Worm (Caenorhabditis elegans) whole organism, L3 larva: ENCODE data around the gene srh-183.

Experiments
- egl-27 ChIP-seq: sonication (generic microtip); optimal IDR thresholded peaks from 4 replicates; lab custom pipeline; 2017; ENCODE audit warnings: missing biosample characterization, missing genetic modification reagents, missing genetic modification characterization
- elt-2 ChIP-seq: sonication (generic microtip); optimal IDR thresholded peaks from 2 replicates; lab custom pipeline; 2016; ENCODE audit warnings: missing genetic modification reagents, mild to moderate bottlenecking, missing genetic modification characterization, missing compliant biosample characterization
- fos-1 ChIP-seq: fragments of 150-350 bp; optimal IDR thresholded peaks from 2 replicates; lab custom pipeline; 2014; ENCODE audit warnings: missing biosample characterization, missing genetic modification characterization
- jun-1 ChIP-seq: fragments of 150-350 bp; optimal IDR thresholded peaks from 2 replicates; lab custom pipeline; 2014; ENCODE audit warnings: missing biosample characterization, missing genetic modification reagents, missing genetic modification characterization
- mdl-1 ChIP-seq: fragments of 150-350 bp; optimal IDR thresholded peaks from 2 replicates; lab custom pipeline; 2014; ENCODE audit warnings: missing biosample characterization, missing genetic modification characterization
- nfya-1 ChIP-seq: sonication (generic microtip); optimal IDR thresholded peaks from 2 replicates; lab custom pipeline; 2017; ENCODE audit warnings: missing genetic modification characterization, mild to moderate bottlenecking, missing compliant biosample characterization, antibody characterized with exemption, moderate library complexity; ENCODE audit not compliant: insufficient read depth
- nhr-12 ChIP-seq: fragments of 150-350 bp; optimal IDR thresholded peaks from 2 replicates; lab custom pipeline; 2014; ENCODE audit warnings: missing biosample characterization, missing genetic modification characterization
- nhr-237 ChIP-seq: fragments of 150-350 bp; optimal IDR thresholded peaks from 2 replicates; lab custom pipeline; 2014; ENCODE audit warnings: missing biosample characterization, missing genetic modification characterization
- nhr-28 ChIP-seq: fragments of 150-350 bp; optimal IDR thresholded peaks from 2 replicates; lab custom pipeline; 2014; ENCODE audit warnings: missing biosample characterization, missing genetic modification characterization
- nhr-77 ChIP-seq: fragments of 150-350 bp; optimal IDR thresholded peaks from 2 replicates; lab custom pipeline; 2014; ENCODE audit warnings: missing biosample characterization, missing genetic modification characterization
- pqm-1 ChIP-seq: fragments of 150-350 bp; optimal IDR thresholded peaks from 2 replicates; lab custom pipeline; 2017; ENCODE audit warnings: missing biosample characterization, missing genetic modification characterization, inconsistent platforms

DNA sequence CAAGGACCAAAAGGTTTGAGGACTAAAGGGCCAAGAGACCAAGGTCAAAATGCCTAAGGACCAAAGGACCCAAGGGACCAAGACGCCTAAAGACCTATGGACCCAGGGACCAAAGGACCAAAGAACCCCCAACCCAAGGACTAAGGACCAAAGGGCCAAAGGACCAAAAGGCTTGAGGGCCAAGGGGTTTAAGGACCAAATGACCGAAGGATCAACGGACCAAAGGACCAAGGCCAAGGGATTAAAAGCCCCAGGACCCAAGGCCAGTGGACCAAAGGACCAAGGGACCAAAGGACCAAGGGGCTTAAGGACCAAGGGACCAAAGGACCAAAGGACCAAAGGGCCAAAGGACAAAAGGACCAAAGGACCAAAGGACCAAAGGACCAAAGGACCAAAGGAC lies 21.7 kb upstream of the srh-183 start:
- TF ChIP-seq nhr-77 (tag; lab: Kevin White, UChicago) (no peak), nfya-1 (no peak), egl-27 (tag; lab: Kevin White, UChicago) (no peak), fos-1 (tag; lab: Kevin White, UChicago) (no peak), elt-2 (tag; lab: Kevin White, UChicago) (no peak), pqm-1 (tag; lab: Kevin White, UChicago) (no peak), nhr-28 (tag; lab: Kevin White, UChicago) (no peak), jun-1 (tag; lab: Kevin White, UChicago) (no peak), nhr-237 (tag; lab: Kevin White, UChicago) (no peak), nhr-12 (tag; lab: Kevin White, UChicago) (no peak), mdl-1 (tag; lab: Kevin White, UChicago) (no peak)
